Worm (Caenorhabditis elegans): Measurements from ENCODE around the gene Y40B10A.11.
A peak's percentile ranks its signal among the peaks of the same experiment; 100 is the strongest.

Gene Y40B10A.11

DNA sequence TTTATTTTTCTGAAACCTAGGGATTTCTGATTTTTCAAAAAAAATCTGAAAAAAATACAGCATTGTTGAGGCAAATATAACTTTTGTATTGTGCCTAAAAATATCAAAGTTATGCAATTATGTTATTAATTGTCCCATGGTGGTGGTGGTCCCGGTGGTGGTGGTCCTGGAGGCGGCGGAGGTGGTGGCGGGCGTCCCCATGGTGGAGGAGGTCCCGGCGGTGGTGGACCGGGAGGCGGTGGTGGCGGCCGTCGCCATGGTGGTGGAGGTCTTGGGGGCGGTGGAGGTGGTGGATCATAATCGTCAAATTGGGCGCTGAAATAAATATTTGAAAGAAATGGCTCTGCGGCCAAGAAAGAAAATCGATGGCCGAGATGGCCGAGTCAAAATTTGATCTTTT is 617 bp downstream of the Y40B10A.11 start:
- no peak for TF ChIP-seq nhr-237 (tag; optimal IDR thresholded peaks at IDR 0.05)
- TF ChIP-seq nhr-25 (tag; optimal IDR thresholded peaks at IDR 0.05), result no peak
- TF ChIP-seq sma-3 (GFP tag; optimal IDR thresholded peaks at IDR 0.05), result no peak
- no peak for TF ChIP-seq elt-3 (tag; optimal IDR thresholded peaks at IDR 0.05)
- TF ChIP-seq lsy-2 (tag; optimal IDR thresholded peaks at IDR 0.05), result no peak
- no peak for TF ChIP-seq alr-1 (tag; optimal IDR thresholded peaks at IDR 0.05)
- no peak for TF ChIP-seq mbf-1 (tag; optimal IDR thresholded peaks at IDR 0.05)
- no peak for TF ChIP-seq crh-2 (tag; optimal IDR thresholded peaks at IDR 0.05)
- no peak for TF ChIP-seq ama-1 (optimal IDR thresholded peaks at IDR 0.05)
- TF ChIP-seq peb-1 (tag; optimal IDR thresholded peaks at IDR 0.05), result no peak

DNA sequence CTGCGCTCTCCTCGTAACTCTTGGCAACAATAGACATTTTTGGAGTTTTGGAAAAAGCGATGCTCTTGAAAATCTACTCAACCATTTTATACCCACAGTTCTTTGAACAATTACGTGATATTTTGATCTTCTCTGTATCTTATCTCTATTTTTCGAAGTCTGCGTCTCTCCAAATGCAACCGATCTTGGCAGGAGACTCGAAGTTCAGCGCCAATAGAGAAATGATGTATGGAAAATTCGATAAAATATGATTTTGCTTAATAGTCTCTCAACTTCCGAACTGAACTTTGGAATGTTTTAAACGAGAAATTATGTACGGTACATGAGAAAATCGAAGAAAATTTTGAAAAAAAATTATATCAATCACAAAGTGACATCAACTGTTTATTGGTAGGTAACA is 1.3 kb downstream of the Y40B10A.11 start, which contains the start of gene comt-4:
TSS of gene comt-4 (minus strand) at position 50 of the 400 bp plus-strand sequence.
- TF ChIP-seq nhr-237 (tag; optimal IDR thresholded peaks at IDR 0.05) (no peak), peb-1 (tag; optimal IDR thresholded peaks at IDR 0.05) (no peak), sem-4 (tag; optimal IDR thresholded peaks at IDR 0.05) (no peak), Y55F3AM.14 (GFP tag; optimal IDR thresholded peaks at IDR 0.05) (no peak), nhr-23 (tag; optimal IDR thresholded peaks at IDR 0.05) (no peak), fos-1 (tag; optimal IDR thresholded peaks at IDR 0.05) (peak; percentile 4), nhr-77 (tag; optimal IDR thresholded peaks at IDR 0.05) (no peak), mdl-1 (tag; optimal IDR thresholded peaks at IDR 0.05) (no peak), sma-9 (GFP tag; optimal IDR thresholded peaks at IDR 0.05) (peak; percentile 71), sma-9 (tag; optimal IDR thresholded peaks at IDR 0.05) (no peak), crh-2 (tag; optimal IDR thresholded peaks at IDR 0.05) (no peak)

DNA sequence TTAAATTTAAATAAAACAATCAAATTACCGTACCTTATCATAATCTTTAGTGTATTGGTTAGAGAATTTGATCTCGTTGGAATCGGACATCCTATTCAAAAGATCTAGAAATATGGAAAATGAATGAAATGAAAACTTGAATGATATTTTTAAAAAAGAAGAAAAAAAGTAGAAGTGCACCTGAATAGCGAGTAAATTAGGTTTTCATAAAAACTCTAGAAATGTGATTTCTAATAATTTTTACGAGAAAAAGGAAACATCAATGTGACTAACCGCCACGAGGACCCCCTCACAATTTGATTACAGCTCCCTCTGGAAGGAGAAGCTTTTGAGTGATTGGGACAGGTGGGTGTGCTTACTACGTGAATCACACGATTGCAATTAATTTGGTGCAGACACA is 5.5 kb downstream of the Y40B10A.11 start, which contains the start of gene Y40B10A.5:
TSS of gene Y40B10A.5 (minus strand) at position 101 of the 400 bp plus-strand sequence.
- TF ChIP-seq nhr-21 (tag; optimal IDR thresholded peaks at IDR 0.05) (no peak), egl-27 (tag; optimal IDR thresholded peaks at IDR 0.05) (no peak), ZK546.5 (tag; optimal IDR thresholded peaks at IDR 0.05) (no peak), alr-1 (tag; optimal IDR thresholded peaks at IDR 0.05) (no peak), snpc-4 (tag; optimal IDR thresholded peaks at IDR 0.05) (no peak), lin-39 (tag; optimal IDR thresholded peaks at IDR 0.05) (no peak), nhr-237 (tag; optimal IDR thresholded peaks at IDR 0.05) (no peak), unc-62 (GFP tag; optimal IDR thresholded peaks at IDR 0.05) (no peak), ceh-82 (tag; optimal IDR thresholded peaks at IDR 0.05) (no peak), nhr-6 (tag; optimal IDR thresholded peaks at IDR 0.05) (no peak), elt-1 (tag; optimal IDR thresholded peaks at IDR 0.05) (no peak), unc-55 (GFP tag; optimal IDR thresholded peaks at IDR 0.05) (no peak), Y55F3AM.14 (GFP tag; optimal IDR thresholded peaks at IDR 0.05) (no peak), nhr-12 (tag; optimal IDR thresholded peaks at IDR 0.05) (no peak), R02D3.7 (tag; optimal IDR thresholded peaks at IDR 0.05) (no peak), nhr-77 (tag; optimal IDR thresholded peaks at IDR 0.05) (no peak), lsy-2 (tag; optimal IDR thresholded peaks at IDR 0.05) (no peak)

DNA sequence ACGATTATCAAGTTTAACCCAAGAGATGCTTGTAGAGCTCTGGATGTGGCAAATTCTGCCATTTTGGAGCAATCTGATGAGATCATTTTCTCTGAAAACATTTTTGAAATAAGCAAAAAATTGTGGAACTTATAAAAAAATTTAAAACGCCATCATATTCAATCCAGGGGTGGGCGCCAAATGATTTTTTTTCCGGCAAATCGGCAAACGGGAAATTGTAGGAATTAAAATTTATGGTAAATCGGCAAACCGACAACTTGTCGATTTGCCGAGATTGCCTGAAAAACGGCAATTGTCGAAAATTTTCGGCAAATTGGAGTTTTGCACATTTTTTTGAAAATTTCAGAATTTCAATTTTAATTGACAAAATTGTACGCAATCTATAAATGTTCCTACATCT is 15.9 kb downstream of the Y40B10A.11 start, which contains the start of gene srab-23:
TSS of gene srab-23 (minus strand) at position 101 of the 400 bp plus-strand sequence.
- TF ChIP-seq Y55F3AM.14 (GFP tag; optimal IDR thresholded peaks at IDR 0.05), result no peak
- TF ChIP-seq nhr-237 (tag; optimal IDR thresholded peaks at IDR 0.05), result no peak
- TF ChIP-seq C34F6.9 (tag; optimal IDR thresholded peaks at IDR 0.05), result no peak
- no peak for TF ChIP-seq mbf-1 (tag; optimal IDR thresholded peaks at IDR 0.05)
- TF ChIP-seq ama-1 (optimal IDR thresholded peaks at IDR 0.05), result no peak
- TF ChIP-seq dmd-4 (tag; optimal IDR thresholded peaks at IDR 0.05), result no peak
- TF ChIP-seq unc-55 (GFP tag; optimal IDR thresholded peaks at IDR 0.05), result no peak
- TF ChIP-seq ztf-11 (tag; optimal IDR thresholded peaks at IDR 0.05), result no peak
- TF ChIP-seq zag-1 (tag; optimal IDR thresholded peaks at IDR 0.05), result no peak
- no peak for TF ChIP-seq lin-13 (GFP tag; optimal IDR thresholded peaks at IDR 0.05)
- TF ChIP-seq unc-62 (GFP tag; optimal IDR thresholded peaks at IDR 0.05), result no peak
- no peak for TF ChIP-seq nhr-77 (tag; optimal IDR thresholded peaks at IDR 0.05)
- no peak for TF ChIP-seq egl-27 (tag; optimal IDR thresholded peaks at IDR 0.05)

DNA sequence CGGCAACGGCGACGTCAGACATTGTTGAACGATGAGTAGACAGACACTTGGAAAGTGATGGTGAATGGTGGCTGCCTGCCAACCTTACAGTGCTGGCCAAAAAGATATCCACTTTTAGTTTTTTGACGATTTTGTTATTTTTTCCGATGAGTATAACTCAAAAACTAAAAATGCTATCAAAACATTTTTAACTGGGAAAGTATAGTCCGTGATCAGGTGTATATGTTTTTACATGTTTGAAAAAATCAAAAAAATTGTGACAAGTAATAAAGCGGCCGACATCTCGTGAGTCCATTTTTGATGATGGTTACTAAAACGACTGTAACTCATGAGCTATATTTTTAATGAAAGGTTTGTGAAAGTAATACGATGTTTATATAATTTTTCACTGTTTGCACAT is 20.0 kb downstream of the Y40B10A.11 start, which contains the start of gene hil-6:
TSS of gene hil-6 (minus strand) at position 101 of the 400 bp plus-strand sequence.
- TF ChIP-seq ztf-11 (tag; optimal IDR thresholded peaks at IDR 0.05) (no peak), nhr-12 (tag; optimal IDR thresholded peaks at IDR 0.05) (no peak), R02D3.7 (tag; optimal IDR thresholded peaks at IDR 0.05) (no peak), Y55F3AM.14 (GFP tag; optimal IDR thresholded peaks at IDR 0.05) (no peak), sma-9 (GFP tag; optimal IDR thresholded peaks at IDR 0.05) (no peak), sma-9 (tag; optimal IDR thresholded peaks at IDR 0.05) (no peak), F13H6.1 (tag; optimal IDR thresholded peaks at IDR 0.05) (no peak), zag-1 (tag; optimal IDR thresholded peaks at IDR 0.05) (no peak), nhr-23 (tag; optimal IDR thresholded peaks at IDR 0.05) (no peak), lsy-2 (tag; optimal IDR thresholded peaks at IDR 0.05) (no peak), mdl-1 (tag; optimal IDR thresholded peaks at IDR 0.05) (no peak), nhr-10 (tag; optimal IDR thresholded peaks at IDR 0.05) (no peak), fos-1 (tag; optimal IDR thresholded peaks at IDR 0.05) (no peak), unc-39 (tag; optimal IDR thresholded peaks at IDR 0.05) (no peak), ama-1 (optimal IDR thresholded peaks at IDR 0.05) (no peak), alr-1 (tag; optimal IDR thresholded peaks at IDR 0.05) (no peak), nhr-129 (tag; optimal IDR thresholded peaks at IDR 0.05) (no peak), nhr-237 (tag; optimal IDR thresholded peaks at IDR 0.05) (no peak), egl-27 (tag; optimal IDR thresholded peaks at IDR 0.05) (no peak), aly-2 (tag; optimal IDR thresholded peaks at IDR 0.05) (no peak)

All from whole organism, L2 larva.